Worm (Caenorhabditis elegans): Measurements from ENCODE around the gene Y41C4A.8.

Gene Y41C4A.8

DNA sequence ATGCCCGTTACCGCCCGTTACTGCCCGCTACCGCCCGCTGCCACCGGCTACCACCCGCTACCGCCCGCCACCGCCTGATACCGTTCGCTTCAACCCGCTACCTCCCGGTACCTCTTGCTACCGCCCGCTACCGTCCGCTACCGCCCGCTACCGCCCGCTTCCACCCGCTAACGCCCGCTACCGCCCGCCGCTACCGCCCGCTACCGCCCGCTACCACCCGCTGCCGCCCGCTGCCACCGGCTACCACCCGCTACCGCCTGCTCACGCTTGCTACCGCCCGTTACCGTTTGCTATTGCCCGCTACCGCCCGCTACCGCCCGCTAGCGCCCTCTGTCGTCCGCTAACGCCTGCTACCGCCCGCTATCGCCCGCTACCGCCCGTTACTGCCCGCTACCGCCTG, 6.8 kb downstream of the Y41C4A.8 start:
- no peak for TF ChIP-seq elt-3 (tag; optimal IDR thresholded peaks at IDR 0.05)
- no peak for TF ChIP-seq lsy-2 (tag; optimal IDR thresholded peaks at IDR 0.05)
- TF ChIP-seq unc-39 (tag; optimal IDR thresholded peaks at IDR 0.05), result no peak
- no peak for TF ChIP-seq ceh-16 (tag; optimal IDR thresholded peaks at IDR 0.05)
- no peak for TF ChIP-seq nhr-12 (tag; optimal IDR thresholded peaks at IDR 0.05)
- no peak for TF ChIP-seq zag-1 (tag; optimal IDR thresholded peaks at IDR 0.05)
- TF ChIP-seq F13H6.1 (tag; optimal IDR thresholded peaks at IDR 0.05), result no peak
- TF ChIP-seq elt-1 (tag; optimal IDR thresholded peaks at IDR 0.05), result no peak
- TF ChIP-seq blmp-1 (tag; optimal IDR thresholded peaks at IDR 0.05; ENCODE audit: insufficient read depth), result no peak
- no peak for TF ChIP-seq nhr-25 (tag; optimal IDR thresholded peaks at IDR 0.05)
- no peak for TF ChIP-seq lin-13 (GFP tag; optimal IDR thresholded peaks at IDR 0.05)
- TF ChIP-seq crh-2 (tag; optimal IDR thresholded peaks at IDR 0.05), result no peak

DNA sequence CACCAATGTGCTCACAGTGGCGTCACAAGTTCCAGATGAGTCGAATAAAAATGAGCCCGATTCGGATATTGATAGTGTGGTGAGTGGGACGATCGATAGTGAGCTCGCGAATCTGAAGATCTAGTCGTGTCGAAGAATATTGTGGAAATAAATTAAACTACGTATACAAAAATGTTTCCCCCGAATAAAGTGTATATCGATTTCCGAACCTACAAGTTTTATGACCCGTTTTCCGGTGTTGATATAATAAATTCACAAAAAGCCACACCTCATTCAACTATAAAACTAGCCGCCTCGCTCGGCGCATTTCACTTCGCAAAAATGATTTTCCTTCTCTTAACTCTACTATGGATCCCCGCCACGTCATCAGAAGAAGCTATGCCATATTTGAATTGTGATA, 8.7 kb downstream of the Y41C4A.8 start, which contains the start of gene pqn-84:
TSS of gene pqn-84 (plus strand) at position 301 of the 400 bp plus-strand sequence.
- TF ChIP-seq gmeb-1 (tag; optimal IDR thresholded peaks at IDR 0.05) (no peak), elt-1 (tag; optimal IDR thresholded peaks at IDR 0.05) (no peak), ztf-4 (tag; optimal IDR thresholded peaks at IDR 0.05) (no peak), ceh-82 (tag; optimal IDR thresholded peaks at IDR 0.05) (no peak), R02D3.7 (tag; optimal IDR thresholded peaks at IDR 0.05) (no peak), snpc-4 (tag; optimal IDR thresholded peaks at IDR 0.05) (no peak), nhr-12 (tag; optimal IDR thresholded peaks at IDR 0.05) (no peak), peb-1 (tag; optimal IDR thresholded peaks at IDR 0.05) (no peak), nhr-25 (tag; optimal IDR thresholded peaks at IDR 0.05) (no peak), F13H6.1 (tag; optimal IDR thresholded peaks at IDR 0.05) (no peak), blmp-1 (tag; optimal IDR thresholded peaks at IDR 0.05; ENCODE audit: insufficient read depth) (no peak), nhr-10 (tag; optimal IDR thresholded peaks at IDR 0.05) (no peak), ztf-11 (tag; optimal IDR thresholded peaks at IDR 0.05) (no peak), nhr-77 (tag; optimal IDR thresholded peaks at IDR 0.05) (no peak), lsy-2 (tag; optimal IDR thresholded peaks at IDR 0.05) (no peak), unc-39 (tag; optimal IDR thresholded peaks at IDR 0.05) (no peak), lin-13 (GFP tag; optimal IDR thresholded peaks at IDR 0.05) (no peak), fos-1 (tag; optimal IDR thresholded peaks at IDR 0.05) (no peak), zag-1 (tag; optimal IDR thresholded peaks at IDR 0.05) (no peak)

- TF ChIP-seq nhr-23 (tag; optimal IDR thresholded peaks at IDR 0.05), result no peak
- no peak for TF ChIP-seq unc-62 (GFP tag; optimal IDR thresholded peaks at IDR 0.05)
- no peak for TF ChIP-seq ceh-82 (tag; optimal IDR thresholded peaks at IDR 0.05)
- no peak for TF ChIP-seq sma-9 (GFP tag; optimal IDR thresholded peaks at IDR 0.05)
- no peak for TF ChIP-seq sma-9 (tag; optimal IDR thresholded peaks at IDR 0.05)
- TF ChIP-seq ztf-4 (tag; optimal IDR thresholded peaks at IDR 0.05), result no peak
- TF ChIP-seq mdl-1 (tag; optimal IDR thresholded peaks at IDR 0.05), result no peak
- no peak for TF ChIP-seq ceh-16 (tag; optimal IDR thresholded peaks at IDR 0.05)
- TF ChIP-seq aly-2 (tag; optimal IDR thresholded peaks at IDR 0.05), result no peak
- no peak for TF ChIP-seq C34F6.9 (tag; optimal IDR thresholded peaks at IDR 0.05)
- no peak for TF ChIP-seq snpc-4 (tag; optimal IDR thresholded peaks at IDR 0.05)
- no peak for TF ChIP-seq elt-1 (tag; optimal IDR thresholded peaks at IDR 0.05)
- TF ChIP-seq ama-1 (optimal IDR thresholded peaks at IDR 0.05), result no peak
- no peak for TF ChIP-seq lin-39 (tag; optimal IDR thresholded peaks at IDR 0.05)
- no peak for TF ChIP-seq ztf-11 (tag; optimal IDR thresholded peaks at IDR 0.05)
- no peak for TF ChIP-seq crh-2 (tag; optimal IDR thresholded peaks at IDR 0.05)
- no peak for TF ChIP-seq elt-3 (tag; optimal IDR thresholded peaks at IDR 0.05)
- no peak for TF ChIP-seq nhr-77 (tag; optimal IDR thresholded peaks at IDR 0.05)
- TF ChIP-seq sem-4 (tag; optimal IDR thresholded peaks at IDR 0.05), result no peak
Measured at ce11 chrIII:11698569-11698968, 10.1 kb downstream of the Y41C4A.8 start, which contains the start of gene Y41C4A.7. Gene Y41C4A.7 (plus strand): TSS chrIII:11698869.

DNA sequence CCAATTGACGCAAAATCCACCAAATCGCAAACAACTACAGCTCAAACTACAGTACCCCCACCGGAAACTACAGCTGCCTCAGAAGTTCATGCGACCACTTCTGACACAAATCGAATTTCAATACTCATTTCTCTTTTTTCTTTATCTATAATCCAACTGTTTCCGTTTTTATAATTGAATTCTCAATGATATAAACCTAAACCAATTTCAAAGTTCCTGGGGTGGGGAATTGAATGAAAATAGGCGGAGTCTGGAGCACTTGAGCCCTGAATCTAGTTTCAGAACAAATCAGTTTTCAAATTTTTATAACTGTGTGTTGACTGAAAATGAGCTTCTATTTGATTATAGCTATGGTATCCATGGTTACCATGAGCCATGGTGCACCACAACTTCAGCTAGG, 12.3 kb downstream of the Y41C4A.8 start, which contains the start of gene Y41C4A.6:
TSS of gene Y41C4A.6 (plus strand) at position 301 of the 400 bp plus-strand sequence.
- no peak for TF ChIP-seq Y55F3AM.14 (GFP tag; optimal IDR thresholded peaks at IDR 0.05)
- no peak for TF ChIP-seq unc-39 (tag; optimal IDR thresholded peaks at IDR 0.05)
- no peak for TF ChIP-seq zag-1 (tag; optimal IDR thresholded peaks at IDR 0.05)
- no peak for TF ChIP-seq nhr-21 (tag; optimal IDR thresholded peaks at IDR 0.05)
- TF ChIP-seq ztf-1 (GFP tag; conservative IDR thresholded peaks at IDR 0.05), result no peak
- no peak for TF ChIP-seq nhr-77 (tag; optimal IDR thresholded peaks at IDR 0.05)
- no peak for TF ChIP-seq snpc-4 (tag; optimal IDR thresholded peaks at IDR 0.05)
- no peak for TF ChIP-seq sem-4 (tag; optimal IDR thresholded peaks at IDR 0.05)
- no peak for TF ChIP-seq sma-9 (GFP tag; optimal IDR thresholded peaks at IDR 0.05)
- no peak for TF ChIP-seq sma-9 (tag; optimal IDR thresholded peaks at IDR 0.05)
- no peak for TF ChIP-seq unc-62 (GFP tag; optimal IDR thresholded peaks at IDR 0.05)
- no peak for TF ChIP-seq nhr-11 (tag; optimal IDR thresholded peaks at IDR 0.05)
- no peak for TF ChIP-seq mbf-1 (tag; optimal IDR thresholded peaks at IDR 0.05)
- no peak for TF ChIP-seq mab-5 (tag; optimal IDR thresholded peaks at IDR 0.05)
- TF ChIP-seq ama-1 (optimal IDR thresholded peaks at IDR 0.05), result no peak

Data from whole organism, L2 larva.